Worm (Caenorhabditis elegans): ENCODE measurements around the gene F08F1.3.

ce11 chrX:8421594-8421993 lies 7.0 kb upstream of the F08F1.3 start:
- no peak for TF ChIP-seq tab-1 (GFP tag; IDR thresholded peaks at IDR 0.05)
- no peak for TF ChIP-seq T22C8.4 (GFP tag; IDR thresholded peaks at IDR 0.05)

Measured in whole organism, midembryonic.